Fruit fly (Drosophila melanogaster) whole organism, embryonic: ENCODE data around the gene SelG.

ENCODE experiments used
- Atf-2 ChIP-seq: fragments of 200-800 bp; sonication (Bioruptor generic); optimal IDR thresholded peaks from 2 replicates; lab custom pipeline; 2016; ENCODE audit warnings: missing biosample characterization, missing genetic modification characterization
- CG10267 ChIP-seq: fragments of 200-800 bp; sonication (Bioruptor generic); optimal IDR thresholded peaks from 2 replicates; lab custom pipeline; 2018; ENCODE audit warnings: missing biosample characterization, mild to moderate bottlenecking, missing genetic modification characterization, moderate library complexity
- CG10366 ChIP-seq: fragments of 200-800 bp; sonication (Bioruptor generic); IDR thresholded peaks from 2 replicates; pipeline ENCODE4 v1.3.6; 2022; ENCODE audit warnings: missing biosample characterization, missing genetic modification characterization
- CG10565 ChIP-seq: fragments of 200-800 bp; sonication (Bioruptor generic); optimal IDR thresholded peaks from 3 replicates; lab custom pipeline; 2016; ENCODE audit warnings: missing biosample characterization, mild to moderate bottlenecking, missing genetic modification characterization
- CG12659 ChIP-seq: fragments of 200-800 bp; sonication (Bioruptor generic); optimal IDR thresholded peaks from 3 replicates; lab custom pipeline; 2017; ENCODE audit warnings: mild to moderate bottlenecking, missing biosample characterization, missing genetic modification reagents, missing genetic modification characterization
- CG13287 ChIP-seq: fragments of 200-800 bp; sonication (Bioruptor generic); IDR thresholded peaks from 2 replicates; pipeline ENCODE4 v1.3.6; 2022; ENCODE audit warnings: missing biosample characterization, missing genetic modification characterization; ENCODE audit not compliant: partially characterized antibody
- CG15269 ChIP-seq: fragments of 200-800 bp; sonication (Bioruptor generic); optimal IDR thresholded peaks from 2 replicates; lab custom pipeline; 2018; ENCODE audit warnings: missing biosample characterization, mild to moderate bottlenecking, missing genetic modification characterization, moderate library complexity
- CG17802 ChIP-seq: fragments of 200-800 bp; sonication (Bioruptor generic); optimal IDR thresholded peaks from 2 replicates; lab custom pipeline; 2018; ENCODE audit warnings: missing biosample characterization, mild to moderate bottlenecking, missing genetic modification characterization, moderate library complexity
- CG32532 ChIP-seq: fragments of 200-800 bp; sonication (Bioruptor generic); IDR thresholded peaks from 2 replicates; pipeline ENCODE4 v1.3.6; 2022; ENCODE audit warnings: missing biosample characterization, missing genetic modification characterization
- CG4617 ChIP-seq: fragments of 200-800 bp; sonication (Bioruptor generic); optimal IDR thresholded peaks from 3 replicates; lab custom pipeline; 2016; ENCODE audit warnings: missing biosample characterization, missing genetic modification characterization, borderline replicate concordance
- CG7963 ChIP-seq: fragments of 200-800 bp; sonication (Bioruptor generic); IDR thresholded peaks from 3 replicates; pipeline ENCODE4 v1.3.6; 2022; ENCODE audit warnings: missing biosample characterization, missing genetic modification characterization; ENCODE audit not compliant: partially characterized antibody
- CG8765 ChIP-seq: fragments of 200-800 bp; sonication (Bioruptor generic); IDR thresholded peaks from 2 replicates; pipeline ENCODE4 v1.3.6; 2022; ENCODE audit warnings: missing biosample characterization, missing genetic modification characterization
- CG9797 ChIP-seq: fragments of 200-800 bp; sonication (Bioruptor generic); optimal IDR thresholded peaks from 3 replicates; lab custom pipeline; 2018; ENCODE audit warnings: missing biosample characterization, mild to moderate bottlenecking, missing genetic modification characterization
- Dll ChIP-seq: fragments of 200-800 bp; sonication (Bioruptor generic); IDR thresholded peaks from 4 replicates; pipeline ENCODE4 v1.3.6; 2022; ENCODE audit warnings: missing biosample characterization, missing genetic modification characterization; ENCODE audit not compliant: partially characterized antibody
- Dp ChIP-seq: fragments of 200-800 bp; sonication (Bioruptor generic); optimal IDR thresholded peaks from 2 replicates; lab custom pipeline; 2018; ENCODE audit warnings: missing biosample characterization, mild to moderate bottlenecking, missing genetic modification characterization, moderate library complexity
- Dref ChIP-seq: fragments of 200-800 bp; sonication (Bioruptor generic); IDR thresholded peaks from 2 replicates; pipeline ENCODE4 v1.3.6; 2022; ENCODE audit warnings: missing biosample characterization, missing genetic modification characterization
- E2f2 ChIP-seq: fragments of 200-800 bp; sonication (Bioruptor generic); IDR thresholded peaks from 2 replicates; pipeline ENCODE4 v1.3.6; 2022; ENCODE audit warnings: missing biosample characterization, missing genetic modification characterization
- Ets65A ChIP-seq: fragments of 200-800 bp; sonication (Bioruptor generic); peaks from one replicate; lab custom pipeline; 2016; ENCODE audit warnings: missing biosample characterization, missing genetic modification characterization
- Ets97D ChIP-seq: fragments of 200-800 bp; sonication (Bioruptor generic); optimal IDR thresholded peaks from 3 replicates; lab custom pipeline; 2016; ENCODE audit warnings: missing biosample characterization, missing genetic modification characterization
- HLH54F ChIP-seq: fragments of 200-800 bp; sonication (Bioruptor generic); optimal IDR thresholded peaks from 3 replicates; lab custom pipeline; 2016; ENCODE audit warnings: missing biosample characterization, missing genetic modification characterization
- Hmr ChIP-seq: fragments of 200-800 bp; sonication (Bioruptor generic); optimal IDR thresholded peaks from 3 replicates; lab custom pipeline; 2017; ENCODE audit warnings: mild to moderate bottlenecking, missing biosample characterization, missing genetic modification reagents, missing genetic modification characterization
- Hsf ChIP-seq: fragments of 200-800 bp; sonication (Bioruptor generic); optimal IDR thresholded peaks from 3 replicates; lab custom pipeline; 2016; ENCODE audit warnings: missing biosample characterization, missing genetic modification characterization
- Lhr ChIP-seq: fragments of 200-800 bp; sonication (Bioruptor generic); optimal IDR thresholded peaks from 3 replicates; lab custom pipeline; 2017; ENCODE audit warnings: mild to moderate bottlenecking, missing biosample characterization, missing genetic modification reagents, missing genetic modification characterization
- MBD-R2 ChIP-seq: fragments of 200-800 bp; sonication (Bioruptor generic); IDR thresholded peaks from 2 replicates; pipeline ENCODE4 v1.3.6; 2022; ENCODE audit warnings: missing biosample characterization, missing genetic modification characterization
- Med ChIP-seq: fragments of 200-800 bp; sonication (Bioruptor generic); peaks from one replicate; lab custom pipeline; 2016; ENCODE audit warnings: missing biosample characterization, missing genetic modification characterization, mild to moderate bottlenecking, inconsistent platforms, moderate library complexity
- Opbp ChIP-seq: fragments of 200-800 bp; sonication (Bioruptor generic); IDR thresholded peaks from 3 replicates; pipeline ENCODE4 v1.3.6; 2022; ENCODE audit warnings: missing biosample characterization, missing genetic modification characterization; ENCODE audit not compliant: partially characterized antibody
- Optix ChIP-seq: fragments of 200-800 bp; sonication (Bioruptor generic); IDR thresholded peaks from 3 replicates; pipeline ENCODE4 v1.3.6; 2022; ENCODE audit warnings: missing biosample characterization, missing genetic modification characterization
- Rfx ChIP-seq: fragments of 200-800 bp; sonication (Bioruptor generic); IDR thresholded peaks from 2 replicates; pipeline ENCODE4 v1.3.6; 2022; ENCODE audit warnings: missing biosample characterization, missing genetic modification characterization
- Six4 ChIP-seq: fragments of 200-800 bp; sonication (Bioruptor generic); optimal IDR thresholded peaks from 2 replicates; lab custom pipeline; 2016; ENCODE audit warnings: missing biosample characterization, missing genetic modification characterization
- Spps ChIP-seq: fragments of 200-800 bp; sonication (Bioruptor generic); optimal IDR thresholded peaks from 2 replicates; lab custom pipeline; 2018; ENCODE audit warnings: missing biosample characterization, mild to moderate bottlenecking, missing genetic modification characterization
- YL-1 ChIP-seq: fragments of 200-800 bp; sonication (Bioruptor generic); optimal IDR thresholded peaks from 3 replicates; lab custom pipeline; 2017; ENCODE audit warnings: missing biosample characterization, mild to moderate bottlenecking, missing genetic modification characterization
- ato ChIP-seq: fragments of 200-800 bp; sonication (Bioruptor generic); IDR thresholded peaks from 2 replicates; pipeline ENCODE4 v1.3.6; 2022; ENCODE audit warnings: missing biosample characterization, missing genetic modification characterization; ENCODE audit not compliant: partially characterized antibody
- bbx ChIP-seq: fragments of 200-800 bp; sonication (Bioruptor generic); IDR thresholded peaks from 2 replicates; pipeline ENCODE4 v1.3.6; 2022; ENCODE audit warnings: missing biosample characterization, missing genetic modification characterization; ENCODE audit not compliant: partially characterized antibody
- chinmo ChIP-seq: fragments of 200-800 bp; sonication (Bioruptor generic); IDR thresholded peaks from 4 replicates; pipeline ENCODE4 v1.3.6; 2022; ENCODE audit warnings: missing biosample characterization, missing genetic modification characterization; ENCODE audit not compliant: partially characterized antibody
- disco-r ChIP-seq: fragments of 200-800 bp; sonication (Bioruptor generic); optimal IDR thresholded peaks from 2 replicates; lab custom pipeline; 2016; ENCODE audit warnings: missing biosample characterization, missing genetic modification characterization
- hbn ChIP-seq: fragments of 200-800 bp; sonication (Bioruptor generic); IDR thresholded peaks from 2 replicates; pipeline ENCODE4 v1.3.6; 2022; ENCODE audit warnings: missing biosample characterization, missing genetic modification characterization; ENCODE audit not compliant: partially characterized antibody
- jigr1 ChIP-seq: fragments of 200-800 bp; sonication (Bioruptor generic); IDR thresholded peaks from 3 replicates; pipeline ENCODE4 v1.3.6; 2022; ENCODE audit warnings: missing biosample characterization, missing genetic modification characterization
- lab ChIP-seq: fragments of 200-800 bp; sonication (Bioruptor generic); optimal IDR thresholded peaks from 3 replicates; lab custom pipeline; 2017; ENCODE audit warnings: missing biosample characterization, missing genetic modification characterization, mild to moderate bottlenecking, moderate library complexity, missing genetic modification reagents
- nmo ChIP-seq: fragments of 200-800 bp; sonication (Bioruptor generic); optimal IDR thresholded peaks from 2 replicates; lab custom pipeline; 2018; ENCODE audit warnings: missing biosample characterization, mild to moderate bottlenecking, missing genetic modification characterization, moderate library complexity
- pan ChIP-seq, 4 experiments: fragments of >200 bp in 3 of 4; fragments of 200-800 bp in 1 of 4; sonication (Bioruptor generic) in 1 of 4; optimal IDR thresholded peaks in 3 of 4; IDR thresholded peaks in 1 of 4; 2 replicates each; pipeline versions ENCODE4 v1.3.6 to Lab custom; 2017 to 2022; ENCODE audit warnings: missing biosample characterization in 2 of 4, missing genetic modification characterization in 2 of 4, mixed read lengths in 1 of 4
- pzg ChIP-seq: fragments of 200-800 bp; sonication (Bioruptor generic); optimal IDR thresholded peaks from 3 replicates; lab custom pipeline; 2018; ENCODE audit warnings: missing biosample characterization, mild to moderate bottlenecking, missing genetic modification characterization, moderate library complexity
- row ChIP-seq: fragments of 200-800 bp; sonication (Bioruptor generic); IDR thresholded peaks from 3 replicates; pipeline ENCODE4 v1.3.6; 2022; ENCODE audit warnings: missing biosample characterization, missing genetic modification characterization
- sna ChIP-seq: fragments of 200-800 bp; sonication (Bioruptor generic); IDR thresholded peaks from 2 replicates; pipeline ENCODE4 v1.3.6; 2022; ENCODE audit warnings: missing biosample characterization, missing genetic modification characterization; ENCODE audit not compliant: partially characterized antibody
- ssp ChIP-seq: fragments of 200-800 bp; sonication (Bioruptor generic); IDR thresholded peaks from 2 replicates; pipeline ENCODE4 v1.3.6; 2022; ENCODE audit warnings: missing biosample characterization, missing genetic modification characterization
- unc-4 ChIP-seq: fragments of 200-800 bp; sonication (Bioruptor generic); IDR thresholded peaks from 2 replicates; pipeline ENCODE4 v1.3.6; 2022; ENCODE audit warnings: missing biosample characterization, missing genetic modification characterization; ENCODE audit not compliant: partially characterized antibody
- vnd ChIP-seq: fragments of 200-800 bp; sonication (Bioruptor generic); IDR thresholded peaks from 3 replicates; pipeline ENCODE4 v1.3.6; 2022; ENCODE audit warnings: missing biosample characterization, missing genetic modification characterization; ENCODE audit not compliant: partially characterized antibody
- zen2 ChIP-seq: fragments of 200-800 bp; sonication (Bioruptor generic); IDR thresholded peaks from 3 replicates; pipeline ENCODE4 v1.3.6; 2022; ENCODE audit warnings: missing biosample characterization, missing genetic modification characterization; ENCODE audit not compliant: partially characterized antibody

SelG gene

dm6 chrX:11868866-11869265 lies 18.2 kb upstream of the SelG start, which contains the start of the genes Nrd1 and CG1847 (continued):
- peak; percentile 83; the same call in 3 of the 4 replicates for TF ChIP-seq Dll (GFP tag; lab: Robert Waterston, UW)
- TF ChIP-seq Hmr, result no peak
- TF ChIP-seq CG7963, result peak; percentile 73
- TF ChIP-seq vnd (GFP tag; lab: Robert Waterston, UW), result peak; percentile 83
- no peak for TF ChIP-seq CG15269 (tag; lab: Kevin White, UChicago)
- TF ChIP-seq CG10565 (GFP tag; lab: Kevin White, UChicago), result no peak
- TF ChIP-seq CG10366 (GFP tag; lab: Robert Waterston, UW), result no peak
- TF ChIP-seq sna, result peak; percentile 91
- TF ChIP-seq unc-4 (GFP tag; lab: Robert Waterston, UW), result peak; percentile 78
- TF ChIP-seq Dref (GFP tag; lab: Robert Waterston, UW), result peak; percentile 72
- TF ChIP-seq zen2 (GFP tag; lab: Robert Waterston, UW), result peak; percentile 63; the same call in 1 of the 3 replicates
- peak; percentile 68 for TF ChIP-seq hbn (GFP tag; lab: Robert Waterston, UW)
- no peak for TF ChIP-seq jigr1 (GFP tag; lab: Robert Waterston, UW)
- peak; percentile 88 for TF ChIP-seq CG13287
- peak; percentile 55 for TF ChIP-seq bbx (GFP tag; lab: Robert Waterston, UW)
- TF ChIP-seq ssp (GFP tag; lab: Robert Waterston, UW), result 0 out of 2 replicates have a peak, but pooled peaks have one; percentile 20
- peak; percentile 49 for TF ChIP-seq E2f2 (GFP tag; lab: Robert Waterston, UW)
- TF ChIP-seq MBD-R2, result peak; percentile 51
- peak; percentile 53; the same call in 1 of the 3 replicates for TF ChIP-seq Opbp (GFP tag; lab: Robert Waterston, UW)
- TF ChIP-seq Dp, result peak; percentile 46
- peak; percentile 3 for TF ChIP-seq HLH54F (GFP tag; lab: Kevin White, UChicago)
- no peak for TF ChIP-seq Six4 (GFP tag; lab: Kevin White, UChicago)
- TF ChIP-seq disco-r, result no peak
- peak; percentile 65 for TF ChIP-seq ato (GFP tag; lab: Robert Waterston, UW)
- TF ChIP-seq Optix (GFP tag; lab: Robert Waterston, UW), result no peak
- TF ChIP-seq Rfx (GFP tag; lab: Robert Waterston, UW), result no peak
- TF ChIP-seq CG9797, result peak; percentile 29

- TF ChIP-seq Dref (GFP tag; lab: Robert Waterston, UW), result peak; percentile 45
- TF ChIP-seq YL-1, result peak; percentile 19
- TF ChIP-seq chinmo, result 0 out of 4 replicates have a peak, but pooled peaks have one; percentile 15
- TF ChIP-seq CG12659 (GFP tag; lab: Kevin White, UChicago), result peak; percentile 30
- TF ChIP-seq nmo (GFP tag; lab: Kevin White, UChicago), result peak; percentile 25
- TF ChIP-seq CG10267 (tag; lab: Kevin White, UChicago), result peak; percentile 1
- peak; percentile 22; the same call in 1 of the 2 replicates for TF ChIP-seq CG32532 (GFP tag; lab: Robert Waterston, UW)
- peak; percentile 91 for TF ChIP-seq Ets65A (GFP tag; lab: Kevin White, UChicago)
- TF ChIP-seq Lhr, result peak; percentile 21
- TF ChIP-seq Dll (GFP tag; lab: Robert Waterston, UW), result 0 out of 4 replicates have a peak, but pooled peaks have one; percentile 12
- peak; percentile 2 for TF ChIP-seq Hsf
- TF ChIP-seq row (GFP tag; lab: Robert Waterston, UW), result peak; percentile 72
- no peak for TF ChIP-seq lab (GFP tag; lab: Kevin White, UChicago)
- TF ChIP-seq CG8765 (GFP tag; lab: Robert Waterston, UW), result no peak
- peak; percentile 51 for TF ChIP-seq Med (GFP tag; lab: Kevin White, UChicago)
- TF ChIP-seq E2f2 (GFP tag; lab: Robert Waterston, UW), result 0 out of 2 replicates have a peak, but pooled peaks have one; percentile 18
- TF ChIP-seq CG17802 (tag; lab: Kevin White, UChicago), result peak; percentile 84
- peak; percentile 20 for TF ChIP-seq Dp
- TF ChIP-seq Atf-2 (GFP tag; lab: Kevin White, UChicago), result no peak
- no peak for TF ChIP-seq pan (optimal IDR thresholded peaks at IDR 0.05; lab: Kevin White, UChicago)
- peak in 1 of 2 experiments; percentile 7 for TF ChIP-seq pan (GFP tag; optimal IDR thresholded peaks at IDR 0.05 in 1 of 2, IDR thresholded peaks at IDR 0.05 in 1 of 2)
- peak; percentile 42 for TF ChIP-seq CG4617 (GFP tag; lab: Kevin White, UChicago)
- TF ChIP-seq pzg (GFP tag; lab: Kevin White, UChicago), result peak; percentile 47
- no peak for TF ChIP-seq Spps (tag; lab: Kevin White, UChicago)
- peak; percentile 32 for TF ChIP-seq Ets97D (GFP tag; lab: Kevin White, UChicago)
These were observed 14.6 kb upstream of the SelG start, which contains the start of gene BORCS5 for dm6 chrX:11872517-11872916. TSS of gene BORCS5 (minus strand) at chrX:11872779.
